Worm (Caenorhabditis elegans) whole organism, L1 larva: ENCODE data around the gene fipr-2.
A peak's percentile ranks its signal among the peaks of the same experiment; 100 is the strongest.

Source experiments
- C16A3.4 ChIP-seq: fragments of 150-350 bp; optimal IDR thresholded peaks from 2 replicates; lab custom pipeline; 2014; ENCODE audit warnings: missing biosample characterization, missing genetic modification characterization
- C34B4.2 ChIP-seq: sonication (generic microtip); optimal IDR thresholded peaks from 2 replicates; lab custom pipeline; 2017; ENCODE audit warnings: mild to moderate bottlenecking, missing genetic modification characterization, missing compliant biosample characterization
- ama-1 ChIP-seq: fragments of 150-350 bp; optimal IDR thresholded peaks from 2 replicates; lab custom pipeline; 2014
- blmp-1 ChIP-seq: fragments of 150-350 bp; optimal IDR thresholded peaks from 2 replicates; lab custom pipeline; 2014; ENCODE audit warnings: missing biosample characterization, missing genetic modification characterization
- ceh-82 ChIP-seq, 3 experiments: fragments of 150-350 bp in 1 of 3; sonication (generic microtip) in 2 of 3; optimal IDR thresholded peaks; 2 replicates each; lab custom pipeline; 2014 to 2017; ENCODE audit warnings: missing biosample characterization in 3 of 3, missing genetic modification characterization in 3 of 3
- ceh-88 ChIP-seq: fragments of 200-800 bp; sonication (Bioruptor generic); IDR thresholded peaks from 2 replicates; pipeline ENCODE4 v1.3.6; 2022; ENCODE audit warnings: missing genetic modification characterization, missing compliant biosample characterization
- ces-1 ChIP-seq: fragments of 150-350 bp; optimal IDR thresholded peaks from 2 replicates; lab custom pipeline; 2014; ENCODE audit warnings: missing biosample characterization, missing genetic modification reagents, missing genetic modification characterization
- dsc-1 ChIP-seq: sonication (generic microtip); optimal IDR thresholded peaks from 2 replicates; lab custom pipeline; 2016; ENCODE audit warnings: mild to moderate bottlenecking, missing genetic modification characterization, missing compliant biosample characterization
- egl-13 ChIP-seq: sonication (generic microtip); optimal IDR thresholded peaks from 2 replicates; lab custom pipeline; 2016; ENCODE audit warnings: missing genotype, missing genetic modification reagents, missing genetic modification characterization, missing compliant biosample characterization
- egl-27 ChIP-seq, 2 experiments: fragments of 150-350 bp in 1 of 2; sonication (generic microtip); optimal IDR thresholded peaks; 3 replicates each; lab custom pipeline; 2017 to 2018; ENCODE audit warnings: missing biosample characterization in 2 of 2, missing genetic modification characterization in 2 of 2, missing genetic modification reagents in 2 of 2
- fkh-10 ChIP-seq: sonication (generic microtip); optimal IDR thresholded peaks from 2 replicates; lab custom pipeline; 2017; ENCODE audit warnings: missing biosample characterization, missing genetic modification reagents, missing genetic modification characterization
- fkh-4 ChIP-seq: sonication (generic microtip); optimal IDR thresholded peaks from 2 replicates; lab custom pipeline; 2016; ENCODE audit warnings: missing compliant biosample characterization, missing genetic modification characterization, borderline replicate concordance
- fkh-8 ChIP-seq: sonication (generic microtip); optimal IDR thresholded peaks from 2 replicates; lab custom pipeline; 2016; ENCODE audit warnings: mild to moderate bottlenecking, missing genetic modification characterization, missing compliant biosample characterization
- grh-1 ChIP-seq: fragments of 200-800 bp; sonication (Bioruptor generic); IDR thresholded peaks from 2 replicates; pipeline ENCODE4 v1.3.6; 2022; ENCODE audit warnings: missing genetic modification reagents, missing genetic modification characterization, missing compliant biosample characterization
- hlh-4 ChIP-seq: sonication (generic microtip); optimal IDR thresholded peaks from 2 replicates; lab custom pipeline; 2016; ENCODE audit warnings: mild to moderate bottlenecking, missing genetic modification characterization, missing compliant biosample characterization
- hpl-2 ChIP-seq: fragments of 150-350 bp; optimal IDR thresholded peaks from 2 replicates; lab custom pipeline; 2014; ENCODE audit warnings: missing biosample characterization, missing genetic modification reagents, missing genetic modification characterization
- irx-1 ChIP-seq: sonication (generic microtip); optimal IDR thresholded peaks from 2 replicates; lab custom pipeline; 2016; ENCODE audit warnings: missing genetic modification characterization, missing compliant biosample characterization
- jun-1 ChIP-seq: fragments of 150-350 bp; optimal IDR thresholded peaks from 2 replicates; lab custom pipeline; 2014; ENCODE audit warnings: missing biosample characterization, missing genetic modification reagents, missing genetic modification characterization
- lin-13 ChIP-seq: fragments of 150-350 bp; optimal IDR thresholded peaks from 2 replicates; lab custom pipeline; 2014; ENCODE audit warnings: missing biosample characterization, missing genetic modification reagents, missing genetic modification characterization
- lin-14 ChIP-seq: fragments of 200-800 bp; sonication (Bioruptor generic); optimal IDR thresholded peaks from 2 replicates; lab custom pipeline; 2018; ENCODE audit warnings: mild to moderate bottlenecking, missing genetic modification characterization, moderate library complexity, missing compliant biosample characterization
- lin-39 ChIP-seq: fragments of 150-350 bp; optimal IDR thresholded peaks from 2 replicates; lab custom pipeline; 2014; ENCODE audit warnings: missing biosample characterization, missing genetic modification reagents, missing genetic modification characterization
- lir-3 ChIP-seq: sonication (generic microtip); optimal IDR thresholded peaks from 2 replicates; lab custom pipeline; 2016; ENCODE audit warnings: mild to moderate bottlenecking, missing genetic modification characterization, moderate library complexity, missing compliant biosample characterization; ENCODE audit not compliant: poor library complexity
- mdl-1 ChIP-seq, 2 experiments: fragments of 150-350 bp; optimal IDR thresholded peaks; 2 replicates each; lab custom pipeline; 2014 to 2017; ENCODE audit warnings: missing biosample characterization in 2 of 2, missing genetic modification characterization in 2 of 2, inconsistent platforms in 1 of 2
- mef-2 ChIP-seq: fragments of 150-350 bp; optimal IDR thresholded peaks from 2 replicates; lab custom pipeline; 2014; ENCODE audit warnings: missing biosample characterization, missing genetic modification characterization
- mep-1 ChIP-seq: fragments of 150-350 bp; optimal IDR thresholded peaks from 2 replicates; lab custom pipeline; 2014; ENCODE audit warnings: missing biosample characterization, missing genetic modification characterization
- nhr-11 ChIP-seq: fragments of 150-350 bp; optimal IDR thresholded peaks from 2 replicates; lab custom pipeline; 2014; ENCODE audit warnings: missing biosample characterization, missing genetic modification characterization
- nhr-20 ChIP-seq: sonication (generic microtip); optimal IDR thresholded peaks from 2 replicates; lab custom pipeline; 2016; ENCODE audit warnings: mild to moderate bottlenecking, missing genetic modification characterization, missing compliant biosample characterization
- nhr-237 ChIP-seq: fragments of 150-350 bp; optimal IDR thresholded peaks from 2 replicates; lab custom pipeline; 2014; ENCODE audit warnings: missing biosample characterization, missing genetic modification characterization
- nhr-28 ChIP-seq: fragments of 150-350 bp; optimal IDR thresholded peaks from 2 replicates; lab custom pipeline; 2014; ENCODE audit warnings: missing biosample characterization, missing genetic modification characterization
- nhr-47 ChIP-seq: sonication (generic microtip); optimal IDR thresholded peaks from 2 replicates; lab custom pipeline; 2016; ENCODE audit warnings: mild to moderate bottlenecking, missing genetic modification characterization, moderate library complexity, missing compliant biosample characterization
- nhr-71 ChIP-seq: sonication (generic microtip); optimal IDR thresholded peaks from 2 replicates; lab custom pipeline; 2016; ENCODE audit warnings: mild to moderate bottlenecking, missing genetic modification characterization, moderate library complexity, missing compliant biosample characterization
- nhr-76 ChIP-seq: sonication (generic microtip); optimal IDR thresholded peaks from 2 replicates; lab custom pipeline; 2017; ENCODE audit warnings: missing biosample characterization, missing genetic modification characterization
- nhr-90 ChIP-seq: sonication (generic microtip); optimal IDR thresholded peaks from 2 replicates; lab custom pipeline; 2016; ENCODE audit warnings: mild to moderate bottlenecking, missing genetic modification characterization, missing compliant biosample characterization; ENCODE audit not compliant: poor library complexity
- pax-3 ChIP-seq: fragments of 200-800 bp; sonication (Bioruptor generic); optimal IDR thresholded peaks from 2 replicates; lab custom pipeline; 2018; ENCODE audit warnings: mild to moderate bottlenecking, missing genetic modification characterization, moderate library complexity, missing compliant biosample characterization
- pqm-1 ChIP-seq: sonication (generic microtip); optimal IDR thresholded peaks from 3 replicates; lab custom pipeline; 2017; ENCODE audit warnings: missing biosample characterization, missing genetic modification characterization
- skn-1 ChIP-seq: fragments of 150-350 bp; optimal IDR thresholded peaks from 2 replicates; lab custom pipeline; 2014; ENCODE audit warnings: missing biosample characterization, missing genetic modification characterization
- snpc-4 ChIP-seq: fragments of 150-350 bp; optimal IDR thresholded peaks from 2 replicates; lab custom pipeline; 2014; ENCODE audit warnings: missing biosample characterization, missing genetic modification characterization
- sox-4 ChIP-seq: sonication (generic microtip); optimal IDR thresholded peaks from 2 replicates; lab custom pipeline; 2016; ENCODE audit warnings: missing genetic modification characterization, missing compliant biosample characterization
- sup-37 ChIP-seq: fragments of 200-800 bp; sonication (Bioruptor generic); optimal IDR thresholded peaks from 2 replicates; lab custom pipeline; 2018; ENCODE audit warnings: mild to moderate bottlenecking, missing genetic modification characterization, missing compliant biosample characterization
- tlp-1 ChIP-seq: fragments of 150-350 bp; optimal IDR thresholded peaks from 2 replicates; lab custom pipeline; 2014; ENCODE audit warnings: missing biosample characterization, missing genetic modification characterization
- unc-30 ChIP-seq: sonication (generic microtip); optimal IDR thresholded peaks from 2 replicates; lab custom pipeline; 2017; ENCODE audit warnings: missing biosample characterization, missing genetic modification characterization
- unc-86 ChIP-seq: sonication (generic microtip); optimal IDR thresholded peaks from 2 replicates; lab custom pipeline; 2016; ENCODE audit warnings: missing genetic modification characterization, missing compliant biosample characterization
- unc-98 ChIP-seq: fragments of 200-800 bp; sonication (Bioruptor generic); IDR thresholded peaks from 2 replicates; pipeline ENCODE4 v1.3.6; 2022; ENCODE audit warnings: missing genetic modification characterization, missing compliant biosample characterization
- vab-15 ChIP-seq: sonication (generic microtip); optimal IDR thresholded peaks from 2 replicates; lab custom pipeline; 2017; ENCODE audit warnings: missing genotype, mild to moderate bottlenecking, missing genetic modification characterization, missing compliant biosample characterization
- xbp-1 ChIP-seq: sonication (generic microtip); optimal IDR thresholded peaks from 2 replicates; lab custom pipeline; 2016; ENCODE audit warnings: missing genetic modification characterization, missing compliant biosample characterization
- zag-1 ChIP-seq: fragments of 150-350 bp; optimal IDR thresholded peaks from 2 replicates; lab custom pipeline; 2014; ENCODE audit warnings: missing biosample characterization, missing genetic modification characterization
- zip-4 ChIP-seq: fragments of 200-800 bp; sonication (Bioruptor generic); optimal IDR thresholded peaks from 2 replicates; lab custom pipeline; 2018; ENCODE audit warnings: mild to moderate bottlenecking, missing genetic modification characterization, moderate library complexity, missing compliant biosample characterization
- ztf-4 ChIP-seq: fragments of 150-350 bp; optimal IDR thresholded peaks from 2 replicates; lab custom pipeline; 2014; ENCODE audit warnings: missing biosample characterization, missing genetic modification characterization

The fipr-2 gene

ce11 chrV:12404544-12404943 is 39.4 kb downstream of the fipr-2 start, which contains the start of gene K01D12.9:
Gene K01D12.9, minus strand, starts transcription at chrV:12404644.
- TF ChIP-seq lin-13 (GFP tag; lab: Kevin White, UChicago) (no peak), sup-37 (GFP tag; lab: Kevin White, UChicago) (no peak), hlh-4 (no peak), nhr-237 (no peak), tlp-1 (tag; lab: Kevin White, UChicago) (no peak), ama-1 (lab: Kevin White, UChicago) (no peak), nhr-20 (tag; lab: Kevin White, UChicago) (no peak), unc-86 (tag; lab: Kevin White, UChicago) (no peak), ceh-88 (GFP tag; lab: Robert Waterston, UW) (no peak), mep-1 (tag; lab: Kevin White, UChicago) (no peak), C34B4.2 (no peak), lin-14 (GFP tag; lab: Kevin White, UChicago) (no peak), snpc-4 (tag; lab: Kevin White, UChicago) (no peak), pax-3 (tag; lab: Kevin White, UChicago) (no peak), pqm-1 (tag; lab: Kevin White, UChicago) (no peak), C16A3.4 (tag; lab: Kevin White, UChicago) (no peak)

- no peak for TF ChIP-seq lin-14 (GFP tag; lab: Kevin White, UChicago)
- no peak for TF ChIP-seq snpc-4 (tag; lab: Kevin White, UChicago)
Observed at ce11 chrV:12405929-12406328, 40.8 kb downstream of the fipr-2 start, which contains the start of gene K01D12.10. Gene K01D12.10, plus strand, starts transcription at chrV:12406229.

- TF ChIP-seq ztf-4 (tag; lab: Kevin White, UChicago) = no peak
- no peak for TF ChIP-seq ces-1 (GFP tag; lab: Kevin White, UChicago)
- TF ChIP-seq mdl-1 (tag; optimal IDR thresholded peaks at IDR 0.05; lab: Kevin White, UChicago) = no peak
- TF ChIP-seq lir-3 = no peak
- TF ChIP-seq unc-98 = no peak
- TF ChIP-seq nhr-28 (tag; lab: Kevin White, UChicago) = no peak
- TF ChIP-seq nhr-11 (tag; lab: Kevin White, UChicago) = no peak
- no peak for TF ChIP-seq nhr-47 (tag; lab: Kevin White, UChicago)
- no peak for TF ChIP-seq egl-27 (tag; optimal IDR thresholded peaks at IDR 0.05; lab: Kevin White, UChicago)
- TF ChIP-seq zag-1 (tag; lab: Kevin White, UChicago) = no peak
- no peak for TF ChIP-seq nhr-71 (tag; lab: Kevin White, UChicago)
- no peak for TF ChIP-seq jun-1
- TF ChIP-seq pqm-1 (tag; lab: Kevin White, UChicago) = no peak
- no peak for TF ChIP-seq vab-15 (tag; lab: Kevin White, UChicago)
- TF ChIP-seq nhr-90 = no peak
- no peak for TF ChIP-seq skn-1 (tag; lab: Kevin White, UChicago)
- no peak for TF ChIP-seq zip-4 (GFP tag; lab: Kevin White, UChicago)
Observed at ce11 chrV:12406514-12406913, 41.4 kb downstream of the fipr-2 start.

- no peak for TF ChIP-seq nhr-76
- TF ChIP-seq sox-4 (tag; lab: Kevin White, UChicago) = no peak
- TF ChIP-seq hpl-2 (GFP tag; lab: Kevin White, UChicago) = no peak
- no peak for TF ChIP-seq sup-37 (GFP tag; lab: Kevin White, UChicago)
- no peak for TF ChIP-seq jun-1
- no peak for TF ChIP-seq grh-1 (GFP tag; lab: Robert Waterston, UW)
Observed at ce11 chrV:12408525-12408924, 43.4 kb downstream of the fipr-2 start, which contains the start of gene cdr-4. Gene cdr-4, minus strand, starts transcription at chrV:12408625.

- TF ChIP-seq irx-1 (tag; lab: Kevin White, UChicago) (no peak), mef-2 (tag; lab: Kevin White, UChicago) (no peak), fkh-4 (tag; lab: Kevin White, UChicago) (no peak), dsc-1 (tag; lab: Kevin White, UChicago) (no peak), egl-13 (no peak), blmp-1 (tag; lab: Kevin White, UChicago) (peak; percentile 48), unc-30 (tag; lab: Kevin White, UChicago) (no peak), ces-1 (GFP tag; lab: Kevin White, UChicago) (no peak), fkh-8 (tag; lab: Kevin White, UChicago) (no peak), ceh-82 (tag; optimal IDR thresholded peaks at IDR 0.05; lab: Kevin White, UChicago) (peak in 1 of 3 experiments; percentile 12), xbp-1 (peak; percentile 62), grh-1 (GFP tag; lab: Robert Waterston, UW) (no peak), fkh-10 (GFP tag; lab: Kevin White, UChicago) (no peak), hpl-2 (GFP tag; lab: Kevin White, UChicago) (no peak), lin-39 (tag; lab: Kevin White, UChicago) (no peak)
Observed at ce11 chrV:12408996-12409395, 43.8 kb downstream of the fipr-2 start.
